Fruit fly (Drosophila melanogaster) S2 (cell line): ENCODE data around the gene Gycalpha99B.
A peak's percentile ranks its signal among the peaks of the same experiment; 100 is the strongest.

ENCODE experiments used
- CG8478 ChIP-seq: fragments of >200 bp; optimal IDR thresholded peaks from 2 replicates; lab custom pipeline; 2018
- CTCF ChIP-seq, 2 experiments: fragments of >200 bp; optimal IDR thresholded peaks; 2 replicates each; lab custom pipeline; 2018

Gene Gycalpha99B

DNA sequence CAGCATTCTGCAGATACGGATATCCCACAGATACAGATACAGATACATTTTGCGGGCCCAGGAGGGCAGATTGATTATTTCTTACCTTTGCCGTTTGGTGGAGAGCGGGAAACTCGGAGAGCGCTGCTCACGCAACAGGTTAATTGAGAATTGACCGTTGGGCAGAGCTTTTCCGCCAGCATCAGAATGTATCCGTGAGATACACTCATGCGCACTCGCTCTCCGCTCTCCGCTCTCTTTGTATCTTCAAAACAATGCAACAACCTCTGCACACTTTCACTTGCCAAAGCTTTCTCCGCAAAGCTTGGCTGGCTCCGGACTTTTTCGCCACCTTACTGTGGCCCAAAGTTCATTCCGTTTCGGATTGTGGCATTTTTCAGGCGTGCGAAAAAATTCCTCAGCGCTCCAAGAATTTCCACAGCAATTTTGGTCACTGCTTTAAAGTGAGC lies at the start of gene Gycalpha99B, which contains the start of gene CG7582:
Gene Gycalpha99B, plus strand, starts transcription at position 352 of the 449 bp plus-strand sequence.
Gene CG7582, minus strand, starts transcription at position 127 of the 449 bp plus-strand sequence.
- TF ChIP-seq CTCF (optimal IDR thresholded peaks at IDR 0.05; lab: Kevin White, UChicago): peak in 1 of 2 experiments; percentile 13
- no peak for TF ChIP-seq CG8478

DNA sequence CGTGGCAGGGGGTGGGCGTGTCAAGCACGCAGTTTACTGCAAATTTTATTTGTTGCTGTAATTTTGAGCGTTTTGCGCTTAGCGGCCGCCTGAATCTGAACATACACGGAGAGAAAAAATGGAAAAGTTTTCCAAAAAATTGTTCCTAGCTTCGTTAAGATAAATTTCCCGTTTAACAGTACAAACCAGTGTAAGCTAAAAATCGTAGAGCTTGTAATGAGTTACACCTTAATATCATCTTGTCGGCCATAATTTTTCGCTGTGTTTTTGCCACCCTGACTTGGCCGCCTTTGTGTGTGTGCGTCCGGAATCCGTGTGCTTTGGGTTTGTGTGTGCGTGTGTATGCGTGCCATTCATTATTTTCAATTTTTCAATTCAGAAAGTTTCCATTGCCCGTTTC lies 30.8 kb upstream of the Gycalpha99B start:
- no peak for TF ChIP-seq CG8478
- no peak for TF ChIP-seq CTCF (optimal IDR thresholded peaks at IDR 0.05; lab: Kevin White, UChicago)

DNA sequence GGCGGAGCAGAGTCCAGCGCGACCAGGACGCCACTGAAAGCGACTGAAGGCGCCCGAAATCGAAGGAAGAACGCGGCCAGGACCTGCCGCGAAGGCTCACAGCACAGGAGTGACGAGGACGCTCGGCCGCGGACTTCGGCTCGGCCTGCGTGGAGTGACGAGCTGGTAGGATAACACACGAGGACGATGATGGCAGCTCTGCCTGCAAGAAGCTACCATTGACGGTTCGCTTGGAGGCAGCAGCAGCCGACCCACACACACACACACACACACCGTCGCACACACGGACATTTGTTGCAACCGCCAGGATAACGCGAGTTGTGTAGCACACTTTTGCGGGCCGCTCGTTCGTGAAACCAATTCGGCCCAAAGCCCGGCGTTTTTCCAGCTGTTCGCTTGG lies 22.4 kb upstream of the Gycalpha99B start, which contains the start of gene Dop1R2:
Gene Dop1R2, minus strand, starts transcription at position 35 of the 400 bp plus-strand sequence.
- TF ChIP-seq CG8478: no peak
- no peak for TF ChIP-seq CTCF (optimal IDR thresholded peaks at IDR 0.05; lab: Kevin White, UChicago)

DNA sequence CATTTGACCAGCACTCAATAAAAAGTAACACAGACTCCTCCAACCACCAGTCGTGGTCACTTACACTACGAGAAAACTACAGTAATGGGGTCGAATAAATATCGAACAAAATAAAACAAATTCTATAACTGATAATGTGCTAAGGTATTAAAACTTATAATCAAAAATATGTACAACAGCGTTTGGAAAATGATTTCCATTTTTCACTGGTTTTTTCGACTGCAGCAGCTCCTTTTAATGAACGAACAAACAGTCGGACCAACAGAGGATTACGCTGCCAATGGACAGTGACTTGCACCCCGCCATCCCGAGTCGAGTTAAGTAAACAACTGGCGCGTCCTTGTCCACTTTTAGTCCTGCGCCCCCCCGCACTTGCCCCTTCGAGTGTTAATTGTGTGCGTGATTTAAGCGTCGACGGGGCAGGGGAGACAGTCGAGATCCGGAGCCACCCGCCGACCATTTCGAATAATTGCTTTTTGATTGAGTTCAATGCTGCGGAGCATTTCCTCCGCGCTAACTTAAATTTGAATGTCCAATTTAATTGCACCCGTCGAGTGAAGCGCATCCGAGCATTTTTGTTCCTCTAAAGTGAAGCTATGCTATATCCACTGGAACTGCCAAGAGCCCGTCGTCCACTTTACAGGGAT lies 18.0 kb upstream of the Gycalpha99B start, which contains the start of gene ppk21:
Gene ppk21, plus strand, starts transcription at position 597 of the 647 bp plus-strand sequence.
- no peak for TF ChIP-seq CTCF (optimal IDR thresholded peaks at IDR 0.05; lab: Kevin White, UChicago)
- TF ChIP-seq CG8478: no peak

DNA sequence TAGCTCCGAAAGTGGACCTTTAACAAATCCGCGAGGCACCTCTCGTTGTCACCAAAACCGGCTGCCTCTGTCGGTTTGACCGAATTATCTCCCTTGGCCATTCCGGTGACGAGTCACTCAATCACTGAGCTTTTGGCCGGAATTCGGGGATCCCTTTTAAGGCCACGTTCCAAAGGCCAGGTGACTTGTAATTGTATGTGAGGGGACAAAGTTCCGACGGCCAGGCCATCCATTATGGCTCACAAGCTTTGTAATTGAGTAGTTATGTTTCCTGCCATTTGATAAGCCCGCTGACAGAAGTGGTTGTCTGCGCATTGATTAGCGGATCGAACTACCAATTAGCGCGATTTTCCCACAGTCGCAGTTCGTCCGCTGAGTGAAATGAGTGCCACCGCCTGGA lies 13.5 kb upstream of the Gycalpha99B start, which contains the start of the genes ppk20 and ppk30:
Gene ppk20, minus strand, starts transcription at position 101 of the 400 bp plus-strand sequence.
Gene ppk30, plus strand, starts transcription at position 373 of the 400 bp plus-strand sequence.
- TF ChIP-seq CTCF (optimal IDR thresholded peaks at IDR 0.05; lab: Kevin White, UChicago): no peak
- no peak for TF ChIP-seq CG8478

DNA sequence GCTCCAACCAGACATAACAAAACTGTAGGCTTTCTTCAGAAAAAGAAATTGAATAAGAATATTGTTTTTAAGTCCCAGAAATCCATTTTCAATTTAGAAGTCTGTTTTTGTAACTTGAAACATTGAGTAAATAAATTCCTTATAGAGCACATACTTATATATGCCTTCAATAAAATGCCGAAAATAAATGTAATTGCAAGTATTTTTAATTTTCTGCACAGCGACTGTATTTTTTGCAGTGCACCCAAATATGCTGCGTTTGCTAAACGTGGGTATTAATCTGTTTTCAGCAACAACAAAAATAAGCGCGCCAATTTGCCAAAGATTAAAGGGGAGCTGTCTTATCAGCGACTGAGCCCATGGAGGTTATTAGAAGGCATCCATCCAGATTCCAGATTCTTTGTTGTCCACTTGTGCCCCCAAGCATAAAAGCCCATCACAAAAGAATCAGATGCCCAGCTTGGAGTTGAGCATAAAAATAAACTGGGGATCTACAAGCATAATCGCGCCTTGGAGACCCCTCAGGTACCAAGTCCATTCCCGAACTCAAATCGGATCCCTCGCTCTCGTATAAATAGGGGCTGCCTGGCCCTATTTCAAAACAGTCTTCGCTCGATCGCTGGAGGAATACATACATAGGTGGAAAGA lies 11.1 kb upstream of the Gycalpha99B start, which contains the start of gene Obp99a:
Gene Obp99a, plus strand, starts transcription at position 598 of the 648 bp plus-strand sequence.
- TF ChIP-seq CTCF (optimal IDR thresholded peaks at IDR 0.05; lab: Kevin White, UChicago) (no peak), CG8478 (no peak)

DNA sequence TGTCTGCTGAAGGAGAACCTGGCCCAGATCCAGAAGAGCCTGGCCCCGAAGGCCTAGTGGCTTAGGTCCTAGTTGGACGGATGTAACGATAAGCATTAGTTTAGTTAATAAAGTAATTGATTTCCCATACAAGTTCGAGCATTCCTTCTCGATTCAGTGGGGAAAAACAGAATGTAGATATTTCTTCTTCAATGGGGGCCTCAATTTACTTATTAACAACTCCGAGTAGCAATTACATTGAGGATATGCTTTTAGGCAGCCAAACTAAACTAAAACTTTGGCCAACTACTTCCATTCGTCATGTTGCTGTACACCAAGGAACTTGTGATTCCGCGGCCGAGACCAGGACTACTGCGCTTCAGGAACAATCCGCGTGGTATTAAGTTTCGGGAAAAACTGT lies 10.1 kb upstream of the Gycalpha99B start, which contains the start of gene ppk19:
Gene ppk19, plus strand, starts transcription at position 301 of the 400 bp plus-strand sequence.
- TF ChIP-seq CG8478: no peak
- TF ChIP-seq CTCF (optimal IDR thresholded peaks at IDR 0.05; lab: Kevin White, UChicago): no peak

DNA sequence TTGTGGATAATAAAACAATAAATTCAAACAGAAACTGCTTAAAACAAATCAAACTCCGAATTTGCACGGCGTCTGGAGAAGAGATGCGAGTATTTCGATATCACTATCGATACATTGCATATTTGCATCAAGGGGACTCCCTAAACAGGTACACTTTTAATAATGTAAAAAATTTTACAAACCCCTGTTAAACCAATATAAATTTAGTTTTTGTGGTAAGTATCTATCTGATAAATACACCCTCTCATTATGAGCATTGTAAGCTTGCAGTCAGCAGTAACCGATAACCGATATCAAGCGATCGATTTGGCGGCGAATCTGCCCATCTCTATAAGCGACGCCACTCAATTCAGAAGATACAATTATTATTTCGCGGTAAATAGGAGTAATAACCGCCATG lies 7.0 kb upstream of the Gycalpha99B start, which contains the start of the genes Bub3 and Cap-D2:
Gene Bub3, minus strand, starts transcription at position 89 of the 400 bp plus-strand sequence.
Gene Cap-D2, plus strand, starts transcription at position 319 of the 400 bp plus-strand sequence.
- TF ChIP-seq CTCF (optimal IDR thresholded peaks at IDR 0.05; lab: Kevin White, UChicago): no peak
- no peak for TF ChIP-seq CG8478

DNA sequence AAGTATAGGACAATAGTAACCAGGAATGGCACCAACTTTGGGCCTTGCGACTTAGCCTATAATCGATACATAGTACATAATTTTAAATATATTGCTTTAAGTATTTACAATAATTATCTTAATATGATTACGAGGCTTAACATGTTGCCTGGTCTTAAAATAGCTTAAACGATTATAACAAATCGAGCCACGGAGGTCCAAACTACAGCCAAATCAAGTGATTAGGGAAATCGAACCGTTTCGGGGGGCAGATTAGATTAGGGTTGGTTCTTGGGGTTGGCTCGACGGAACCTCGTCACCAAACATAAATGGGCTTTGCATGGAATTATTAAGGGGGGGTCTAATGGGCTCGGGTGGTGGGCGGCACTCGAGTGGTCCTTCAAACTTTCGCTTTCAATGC lies 1.1 kb upstream of the Gycalpha99B start:
- no peak for TF ChIP-seq CTCF (optimal IDR thresholded peaks at IDR 0.05; lab: Kevin White, UChicago)

DNA sequence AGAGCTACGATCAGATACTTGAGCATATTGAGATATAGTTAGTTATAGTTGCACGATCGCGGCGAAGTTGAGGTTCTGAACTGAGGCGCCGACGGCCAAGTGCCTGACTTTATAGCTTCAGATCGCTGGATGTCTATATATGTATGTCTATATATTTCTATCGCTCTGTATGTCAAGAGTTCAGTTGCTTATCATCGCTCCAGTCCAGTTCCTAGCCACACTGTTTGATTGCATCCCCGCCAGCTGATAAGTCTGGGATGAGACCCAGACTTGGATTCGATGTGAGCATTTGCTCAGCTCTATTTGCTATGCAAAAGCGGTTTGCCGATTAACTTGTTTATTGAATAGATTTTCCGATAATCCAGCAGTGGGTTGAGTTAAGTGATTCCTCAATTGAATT lies 4.4 kb downstream of the Gycalpha99B start:
- TF ChIP-seq CG8478 (no peak), CTCF (optimal IDR thresholded peaks at IDR 0.05; lab: Kevin White, UChicago) (no peak)

DNA sequence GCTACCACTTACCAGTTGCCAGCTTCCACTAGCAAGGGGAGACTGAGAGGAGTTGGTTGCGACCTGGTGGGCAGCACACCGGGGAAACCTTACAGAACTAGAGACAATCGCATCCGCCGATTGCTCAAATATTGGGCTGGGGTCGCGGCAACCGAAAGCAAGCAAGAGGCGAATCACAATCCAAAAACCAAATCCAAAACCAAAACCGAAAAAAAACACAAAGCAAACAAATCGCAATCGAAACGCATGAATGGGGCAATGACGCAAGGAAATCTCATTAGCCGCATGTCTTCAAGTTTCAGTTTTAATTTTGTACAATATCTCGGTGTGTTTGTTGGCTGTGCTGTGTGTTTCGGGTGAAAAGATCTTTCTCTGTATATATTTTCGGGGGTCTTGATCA lies 6.9 kb downstream of the Gycalpha99B start, which contains the start of gene Obp99c:
Gene Obp99c, minus strand, starts transcription at position 101 of the 400 bp plus-strand sequence.
- TF ChIP-seq CTCF (optimal IDR thresholded peaks at IDR 0.05; lab: Kevin White, UChicago) (no peak), CG8478 (no peak)

DNA sequence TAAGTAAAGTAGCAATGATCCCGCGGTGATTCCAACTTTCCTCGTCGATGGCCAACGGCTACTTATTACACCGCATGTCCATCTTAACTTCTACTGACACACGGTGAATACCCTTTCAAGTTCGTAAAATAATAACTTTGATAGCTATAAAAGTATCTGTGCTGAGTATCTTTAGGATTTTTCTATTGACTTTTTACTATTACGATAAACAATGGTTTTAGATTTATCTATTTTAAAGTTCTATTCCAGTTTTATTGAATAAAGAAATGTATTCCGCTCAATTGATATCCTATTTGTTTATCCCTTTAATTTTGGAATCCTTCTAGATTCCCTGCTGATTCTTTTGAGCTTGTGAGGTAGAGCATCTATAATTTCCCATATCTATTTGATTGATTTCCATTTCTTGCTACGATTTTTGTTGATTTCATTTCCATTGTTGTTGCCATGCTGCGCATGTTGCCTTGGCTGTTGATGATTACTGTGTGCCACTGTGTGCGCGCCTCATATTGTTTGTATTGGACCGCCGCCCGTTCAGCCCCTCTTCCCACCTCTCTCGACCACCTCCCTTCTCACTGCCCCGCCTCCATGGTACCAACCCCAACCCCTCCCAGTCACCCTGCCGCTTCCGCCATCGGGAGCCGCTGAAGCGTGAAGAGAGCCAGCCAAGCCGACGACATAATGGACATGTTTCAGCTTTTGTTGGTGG lies 7.7 kb downstream of the Gycalpha99B start:
- TF ChIP-seq CG8478 (no peak), CTCF (optimal IDR thresholded peaks at IDR 0.05; lab: Kevin White, UChicago) (no peak)

DNA sequence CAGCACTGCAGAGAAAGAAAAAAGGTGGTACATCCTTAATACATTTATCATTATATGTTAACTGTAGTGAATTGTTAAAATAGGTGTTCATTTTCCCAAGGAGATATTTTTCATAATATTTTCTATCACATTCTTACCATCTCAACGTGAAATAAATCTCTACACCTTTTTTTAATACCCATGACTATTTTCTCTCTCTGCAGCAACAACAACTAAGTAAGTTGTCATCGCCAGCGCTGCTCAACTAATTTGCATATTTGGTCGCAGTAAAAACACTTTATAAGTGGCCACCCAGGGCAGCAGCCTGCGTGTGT lies 8.2 kb downstream of the Gycalpha99B start:
- TF ChIP-seq CG8478 (no peak), CTCF (optimal IDR thresholded peaks at IDR 0.05; lab: Kevin White, UChicago) (no peak)

DNA sequence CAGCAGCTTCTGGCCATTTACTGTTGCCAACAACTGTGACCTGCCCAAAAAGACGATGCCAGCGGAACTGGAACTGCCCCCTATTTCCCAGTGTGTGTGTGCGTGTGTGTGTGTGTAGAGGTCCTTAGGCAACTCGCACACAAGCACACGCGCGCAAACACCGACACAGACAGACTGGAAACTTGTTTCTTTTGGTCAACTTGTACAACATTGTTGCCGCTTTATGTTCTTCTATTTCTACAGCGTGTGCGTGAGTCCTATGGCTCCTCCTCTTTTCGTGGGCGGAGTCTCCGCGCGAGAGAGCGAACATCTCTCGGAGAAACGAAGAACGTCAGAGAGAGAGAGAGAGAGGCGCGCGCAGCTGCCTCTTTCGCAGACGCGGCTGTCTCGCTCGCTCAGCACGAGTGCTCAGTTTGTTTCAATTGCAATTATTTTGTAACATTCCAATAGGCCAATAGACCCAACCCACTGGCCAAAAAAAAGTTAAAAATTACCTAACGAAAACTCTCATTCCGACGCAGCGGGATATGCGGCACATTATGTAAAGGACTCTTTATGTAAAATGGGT lies 8.7 kb downstream of the Gycalpha99B start:
- TF ChIP-seq CG8478 (no peak), CTCF (optimal IDR thresholded peaks at IDR 0.05; lab: Kevin White, UChicago) (no peak)
